Fruit fly (Drosophila melanogaster) whole organism, prepupa: ENCODE data around the gene ebi.

Experiments
- Blimp-1 ChIP-seq: fragments of 200-800 bp; sonication (Bioruptor generic); optimal IDR thresholded peaks from 3 replicates; lab custom pipeline; 2017; ENCODE audit warnings: missing biosample characterization, missing genetic modification characterization, mild to moderate bottlenecking, moderate library complexity, missing genetic modification reagents
- CG11294 ChIP-seq: fragments of 200-800 bp; sonication (Bioruptor generic); IDR thresholded peaks from 2 replicates; pipeline ENCODE4 v1.3.6; 2022; ENCODE audit warnings: missing biosample characterization, missing genetic modification characterization
- CG11762 ChIP-seq: fragments of 200-800 bp; sonication (Bioruptor generic); optimal IDR thresholded peaks from 3 replicates; lab custom pipeline; 2016; ENCODE audit warnings: missing biosample characterization, missing genetic modification characterization; ENCODE audit not compliant: insufficient read depth
- CG11902 ChIP-seq: fragments of 200-800 bp; sonication (Bioruptor generic); optimal IDR thresholded peaks from 3 replicates; lab custom pipeline; 2016; ENCODE audit warnings: missing biosample characterization, missing genetic modification characterization
- CG15336 ChIP-seq: fragments of 200-800 bp; sonication (Bioruptor generic); IDR thresholded peaks from 2 replicates; pipeline ENCODE4 v1.3.6; 2022; ENCODE audit warnings: missing biosample characterization, missing genetic modification characterization
- CG16779 ChIP-seq: fragments of 200-800 bp; sonication (Bioruptor generic); optimal IDR thresholded peaks from 3 replicates; lab custom pipeline; 2017; ENCODE audit warnings: missing biosample characterization, mild to moderate bottlenecking, missing genetic modification characterization
- CG31627 ChIP-seq: fragments of 200-800 bp; sonication (Bioruptor generic); optimal IDR thresholded peaks from 3 replicates; lab custom pipeline; 2016; ENCODE audit warnings: missing biosample characterization, missing genetic modification characterization
- CG34406 ChIP-seq: fragments of 200-800 bp; sonication (Bioruptor generic); optimal IDR thresholded peaks from 3 replicates; lab custom pipeline; 2016; ENCODE audit warnings: missing biosample characterization, missing genetic modification characterization
- CG4318 ChIP-seq: fragments of 200-800 bp; sonication (Bioruptor generic); optimal IDR thresholded peaks from 3 replicates; lab custom pipeline; 2017; ENCODE audit warnings: missing biosample characterization, mild to moderate bottlenecking, missing genetic modification characterization
- CG6276 ChIP-seq: fragments of 200-800 bp; sonication (Bioruptor generic); optimal IDR thresholded peaks from 2 replicates; lab custom pipeline; 2017; ENCODE audit warnings: missing biosample characterization, mild to moderate bottlenecking, missing genetic modification characterization
- CG6808 ChIP-seq: fragments of 200-800 bp; sonication (Bioruptor generic); optimal IDR thresholded peaks from 3 replicates; lab custom pipeline; 2017; ENCODE audit warnings: missing biosample characterization, missing genetic modification characterization, mild to moderate bottlenecking, moderate library complexity, missing genetic modification reagents
- CG8119 ChIP-seq: fragments of 200-800 bp; sonication (Bioruptor generic); IDR thresholded peaks from 3 replicates; pipeline ENCODE4 v1.3.6; 2022; ENCODE audit warnings: missing biosample characterization, missing genetic modification characterization
- CG8632 ChIP-seq: fragments of 200-800 bp; sonication (Bioruptor generic); optimal IDR thresholded peaks from 3 replicates; lab custom pipeline; 2016; ENCODE audit warnings: missing biosample characterization, missing genetic modification characterization
- CG9139 ChIP-seq: fragments of 200-800 bp; sonication (Bioruptor generic); optimal IDR thresholded peaks from 3 replicates; lab custom pipeline; 2017; ENCODE audit warnings: missing biosample characterization, mild to moderate bottlenecking, missing genetic modification characterization
- Eip75B ChIP-seq: fragments of 200-800 bp; sonication (Bioruptor generic); optimal IDR thresholded peaks from 3 replicates; lab custom pipeline; 2016; ENCODE audit warnings: missing biosample characterization, missing genetic modification characterization
- Eip78C ChIP-seq: fragments of 200-800 bp; sonication (Bioruptor generic); peaks from one replicate; lab custom pipeline; 2016; ENCODE audit warnings: missing biosample characterization, missing genetic modification characterization
- Ets96B ChIP-seq: fragments of 200-800 bp; optimal IDR thresholded peaks from 2 replicates; lab custom pipeline; 2019; ENCODE audit warnings: missing biosample characterization, mild to moderate bottlenecking, missing genetic modification characterization, moderate library complexity
- Gug ChIP-seq: fragments of 200-800 bp; sonication (Bioruptor generic); IDR thresholded peaks from 2 replicates; pipeline ENCODE4 v1.3.6; 2022; ENCODE audit warnings: missing biosample characterization, missing genetic modification characterization
- Hr39 ChIP-seq: fragments of 200-800 bp; sonication (Bioruptor generic); optimal IDR thresholded peaks from 2 replicates; lab custom pipeline; 2016; ENCODE audit warnings: missing biosample characterization, missing genetic modification characterization
- Hr4 ChIP-seq: fragments of 200-800 bp; sonication (Bioruptor generic); optimal IDR thresholded peaks from 3 replicates; lab custom pipeline; 2016; ENCODE audit warnings: missing biosample characterization, missing genetic modification characterization
- Met ChIP-seq: fragments of 200-800 bp; sonication (Bioruptor generic); optimal IDR thresholded peaks from 3 replicates; lab custom pipeline; 2016; ENCODE audit warnings: missing biosample characterization, missing genetic modification characterization
- OdsH ChIP-seq: fragments of 200-800 bp; sonication (Bioruptor generic); optimal IDR thresholded peaks from 3 replicates; lab custom pipeline; 2016; ENCODE audit warnings: missing biosample characterization, missing genetic modification characterization
- Smox ChIP-seq: fragments of 200-800 bp; sonication (Bioruptor generic); optimal IDR thresholded peaks from 3 replicates; lab custom pipeline; 2016; ENCODE audit warnings: missing biosample characterization, missing genetic modification characterization
- Sox102F ChIP-seq: fragments of 200-800 bp; sonication (Bioruptor generic); optimal IDR thresholded peaks from 2 replicates; lab custom pipeline; 2016; ENCODE audit warnings: missing biosample characterization, mild to moderate bottlenecking, missing genetic modification characterization
- Sox14 ChIP-seq: fragments of 200-800 bp; sonication (Bioruptor generic); optimal IDR thresholded peaks from 3 replicates; lab custom pipeline; 2016; ENCODE audit warnings: missing biosample characterization, missing genetic modification characterization
- achi ChIP-seq: fragments of 200-800 bp; sonication (Bioruptor generic); optimal IDR thresholded peaks from 3 replicates; lab custom pipeline; 2016; ENCODE audit warnings: missing biosample characterization, missing genetic modification characterization
- acj6 ChIP-seq: fragments of 200-800 bp; sonication (Bioruptor generic); optimal IDR thresholded peaks from 3 replicates; lab custom pipeline; 2016; ENCODE audit warnings: missing biosample characterization, missing genetic modification characterization
- dsx ChIP-seq: fragments of 200-800 bp; optimal IDR thresholded peaks from 3 replicates; lab custom pipeline; 2019; ENCODE audit warnings: missing biosample characterization, mild to moderate bottlenecking, missing genetic modification characterization, moderate library complexity; ENCODE audit not compliant: poor library complexity, severe bottlenecking
- salr ChIP-seq, 2 experiments: fragments of 200-800 bp; sonication (Bioruptor generic); optimal IDR thresholded peaks; 3 replicates each; lab custom pipeline; 2016 to 2018; ENCODE audit warnings: missing biosample characterization in 2 of 2, missing genetic modification characterization in 2 of 2, mild to moderate bottlenecking in 1 of 2
- spab ChIP-seq: fragments of 200-800 bp; sonication (Bioruptor generic); optimal IDR thresholded peaks from 2 replicates; lab custom pipeline; 2017; ENCODE audit warnings: missing biosample characterization, mild to moderate bottlenecking, missing genetic modification characterization, missing genetic modification reagents
- ss ChIP-seq, 2 experiments: fragments of 200-800 bp; sonication (Bioruptor generic); optimal IDR thresholded peaks; 2 replicates in 1 of 2; 3 replicates in 1 of 2; lab custom pipeline; 2017 to 2018; ENCODE audit warnings: mild to moderate bottlenecking in 2 of 2, missing biosample characterization in 2 of 2, missing genetic modification characterization in 2 of 2, moderate library complexity in 1 of 2

Gene ebi

dm6 chr2L:382807-383206 is 32.1 kb upstream of the ebi start (continued):
- TF ChIP-seq Smox (peak; percentile 61), Blimp-1 (GFP tag; lab: Kevin White, UChicago) (no peak), CG11762 (GFP tag; lab: Kevin White, UChicago) (no peak), CG34406 (GFP tag; lab: Kevin White, UChicago) (peak; percentile 46), CG8119 (peak; percentile 46; the same call in 1 of the 3 replicates), Eip75B (GFP tag; lab: Kevin White, UChicago) (peak; percentile 68), Gug (GFP tag; lab: Robert Waterston, UW) (no peak; the same call in 1 of the 2 replicates), Sox102F (peak; percentile 68), CG11902 (peak; percentile 18), CG15336 (peak; percentile 44), spab (peak; percentile 16), Met (peak; percentile 71), CG6808 (GFP tag; lab: Kevin White, UChicago) (peak; percentile 51), ss (GFP tag; optimal IDR thresholded peaks at IDR 0.05; lab: Kevin White, UChicago) (peak; percentile 25 to 34), CG4318 (GFP tag; lab: Kevin White, UChicago) (peak; percentile 6), Hr39 (GFP tag; lab: Kevin White, UChicago) (peak; percentile 68), CG11294 (GFP tag; lab: Robert Waterston, UW) (no peak), Sox14 (GFP tag; lab: Kevin White, UChicago) (peak; percentile 61), CG8632 (GFP tag; lab: Kevin White, UChicago) (peak; percentile 22), CG6276 (GFP tag; lab: Kevin White, UChicago) (peak; percentile 10), acj6 (GFP tag; lab: Kevin White, UChicago) (peak; percentile 56), salr (GFP tag; optimal IDR thresholded peaks at IDR 0.05; lab: Kevin White, UChicago) (peak in 1 of 2 experiments; percentile 8), CG9139 (GFP tag; lab: Kevin White, UChicago) (no peak), Hr4 (peak; percentile 32)

dm6 chr2L:390509-390908 is 24.4 kb upstream of the ebi start:
- TF ChIP-seq Smox: no peak
- TF ChIP-seq OdsH (GFP tag; lab: Kevin White, UChicago): no peak
- no peak for TF ChIP-seq CG11902

- TF ChIP-seq CG15336: no peak
Observed at dm6 chr2L:392529-392928, 22.3 kb upstream of the ebi start.

- TF ChIP-seq dsx (GFP tag; lab: Kevin White, UChicago) (peak; percentile 63), CG16779 (tag; lab: Kevin White, UChicago) (no peak), Eip78C (GFP tag; lab: Kevin White, UChicago) (peak; percentile 9)
Observed at dm6 chr2L:395366-396117, 19.3 kb upstream of the ebi start.

dm6 chr2L:402098-402497 is 12.8 kb upstream of the ebi start, which contains the start of gene CG4213:
Gene CG4213 (minus strand): TSS chr2L:402198.
- no peak for TF ChIP-seq CG6808 (GFP tag; lab: Kevin White, UChicago)
- TF ChIP-seq Ets96B (tag; lab: Kevin White, UChicago): no peak
- TF ChIP-seq achi (GFP tag; lab: Kevin White, UChicago): no peak
- TF ChIP-seq CG9139 (GFP tag; lab: Kevin White, UChicago): no peak
- no peak for TF ChIP-seq CG31627 (GFP tag; lab: Kevin White, UChicago)
- no peak for TF ChIP-seq Smox
- no peak for TF ChIP-seq CG15336
